Worm (Caenorhabditis elegans) whole organism, L4 larva: ENCODE results near the gene W07A12.4.
A peak's percentile ranks its signal among the peaks of the same experiment; 100 is the strongest.

Experiments
- F10B5.3 ChIP-seq: sonication (generic microtip); optimal IDR thresholded peaks from 2 replicates; lab custom pipeline; 2016; ENCODE audit warnings: mild to moderate bottlenecking, missing genetic modification characterization, missing compliant biosample characterization
- F26F4.8 ChIP-seq: fragments of 200-800 bp; sonication (Bioruptor generic); conservative IDR thresholded peaks from 2 replicates; pipeline ENCODE4 v1.3.6; 2022; ENCODE audit warnings: missing genetic modification characterization, missing compliant biosample characterization
- F44E2.7 ChIP-seq: fragments of 200-800 bp; sonication (Bioruptor generic); IDR thresholded peaks from 2 replicates; pipeline ENCODE4 v2.1.2; 2022; ENCODE audit warnings: missing genetic modification characterization, missing compliant biosample characterization
- Y105C5A.15 ChIP-seq: fragments of 200-800 bp; sonication (Bioruptor generic); IDR thresholded peaks from 2 replicates; pipeline ENCODE4 v1.3.6; 2022; ENCODE audit warnings: missing genetic modification characterization, missing compliant biosample characterization
- Y5F2A.4 ChIP-seq: fragments of 200-800 bp; sonication (Bioruptor generic); optimal IDR thresholded peaks from 2 replicates; lab custom pipeline; 2018; ENCODE audit warnings: mild to moderate bottlenecking, missing genetic modification characterization, missing compliant biosample characterization
- Y75B8A.6 ChIP-seq: fragments of 200-800 bp; sonication (Bioruptor generic); IDR thresholded peaks from 2 replicates; pipeline ENCODE4 v1.3.6; 2022; ENCODE audit warnings: missing genetic modification reagents, missing genetic modification characterization, missing compliant biosample characterization
- ZK337.2 ChIP-seq: fragments of 200-800 bp; sonication (Bioruptor generic); IDR thresholded peaks from 2 replicates; pipeline ENCODE4 v1.3.6; 2022; ENCODE audit warnings: missing genetic modification reagents, missing genetic modification characterization, missing compliant biosample characterization
- aha-1 ChIP-seq: fragments of 150-350 bp; peaks from one replicate; lab custom pipeline; 2014; ENCODE audit warnings: missing biosample characterization, missing genetic modification characterization
- ama-1 ChIP-seq: fragments of 150-350 bp; optimal IDR thresholded peaks from 2 replicates; lab custom pipeline; 2014; ENCODE audit warnings: inconsistent platforms, mixed read lengths
- attf-4 ChIP-seq: sonication (generic microtip); optimal IDR thresholded peaks from 3 replicates; lab custom pipeline; 2017; ENCODE audit warnings: missing biosample characterization, missing genetic modification characterization
- ceh-82 ChIP-seq: sonication (generic microtip); optimal IDR thresholded peaks from 2 replicates; lab custom pipeline; 2017; ENCODE audit warnings: missing biosample characterization, missing genetic modification characterization
- ces-1 ChIP-seq: fragments of 150-350 bp; sonication (generic microtip); optimal IDR thresholded peaks from 4 replicates; lab custom pipeline; 2014; ENCODE audit warnings: missing biosample characterization, missing genetic modification reagents, missing genetic modification characterization
- daf-12 ChIP-seq: fragments of 150-350 bp; optimal IDR thresholded peaks from 2 replicates; lab custom pipeline; 2014; ENCODE audit warnings: missing biosample characterization, missing genetic modification reagents, missing genetic modification characterization
- daf-16 ChIP-seq, 3 experiments: sonication (generic microtip); optimal IDR thresholded peaks; 2 replicates each; lab custom pipeline; 2016 to 2017; ENCODE audit warnings: missing genetic modification characterization in 3 of 3, missing genetic modification reagents in 3 of 3, mild to moderate bottlenecking in 2 of 3, missing compliant biosample characterization in 2 of 3, missing biosample characterization in 1 of 3, moderate library complexity in 1 of 3
- daf-19 ChIP-seq: fragments of 200-800 bp; sonication (Bioruptor generic); conservative IDR thresholded peaks from 2 replicates; pipeline ENCODE4 v1.3.6; 2022; ENCODE audit warnings: missing genetic modification characterization, missing compliant biosample characterization
- dmd-6 ChIP-seq: fragments of 200-800 bp; sonication (Bioruptor generic); IDR thresholded peaks from 2 replicates; pipeline ENCODE4 v1.3.6; 2022; ENCODE audit warnings: missing genetic modification reagents, missing genetic modification characterization, missing compliant biosample characterization
- dmd-8 ChIP-seq: fragments of 200-800 bp; sonication (Bioruptor generic); IDR thresholded peaks from 2 replicates; pipeline ENCODE4 v1.3.6; 2022; ENCODE audit warnings: missing genetic modification characterization, missing compliant biosample characterization
- dmd-9 ChIP-seq: fragments of 200-800 bp; sonication (Bioruptor generic); IDR thresholded peaks from 2 replicates; pipeline ENCODE4 v1.3.6; 2022; ENCODE audit warnings: missing genetic modification reagents, missing genetic modification characterization, missing compliant biosample characterization
- dpl-1 ChIP-seq: fragments of 150-350 bp; optimal IDR thresholded peaks from 2 replicates; lab custom pipeline; 2014; ENCODE audit warnings: missing biosample characterization, missing genetic modification reagents, missing genetic modification characterization
- egl-27 ChIP-seq: sonication (generic microtip); optimal IDR thresholded peaks from 3 replicates; lab custom pipeline; 2017; ENCODE audit warnings: missing biosample characterization, missing genetic modification reagents, missing genetic modification characterization
- jun-1 ChIP-seq: fragments of 150-350 bp; optimal IDR thresholded peaks from 2 replicates; lab custom pipeline; 2014; ENCODE audit warnings: missing biosample characterization, missing genetic modification reagents, missing genetic modification characterization
- lin-29 ChIP-seq: fragments of 200-800 bp; sonication (Bioruptor generic); IDR thresholded peaks from 2 replicates; pipeline ENCODE4 v1.3.6; 2022; ENCODE audit warnings: missing genetic modification reagents, missing genetic modification characterization, missing compliant biosample characterization
- madf-5 ChIP-seq, 2 experiments: fragments of 200-800 bp; sonication (Bioruptor generic); IDR thresholded peaks; 2 replicates each; pipeline ENCODE4 v1.3.6; 2022; ENCODE audit warnings: missing compliant biosample characterization in 2 of 2, missing genetic modification characterization in 2 of 2
- mdt-29 ChIP-seq: fragments of 200-800 bp; sonication (Bioruptor generic); IDR thresholded peaks from 2 replicates; pipeline ENCODE4 v1.3.6; 2022; ENCODE audit warnings: missing genetic modification reagents, missing genetic modification characterization, missing compliant biosample characterization
- mep-1 ChIP-seq: fragments of 150-350 bp; sonication (generic microtip); optimal IDR thresholded peaks from 3 replicates; lab custom pipeline; 2014; ENCODE audit warnings: missing biosample characterization, missing genetic modification characterization
- mxl-2 ChIP-seq: fragments of 200-800 bp; sonication (Bioruptor generic); conservative IDR thresholded peaks from 2 replicates; pipeline ENCODE4 v1.3.6; 2022; ENCODE audit warnings: missing genetic modification reagents, missing genetic modification characterization, missing compliant biosample characterization
- mxl-3 ChIP-seq: fragments of 200-800 bp; sonication (Bioruptor generic); optimal IDR thresholded peaks from 2 replicates; lab custom pipeline; 2018; ENCODE audit warnings: mild to moderate bottlenecking, missing genetic modification characterization, missing compliant biosample characterization
- nhr-111 ChIP-seq: fragments of 200-800 bp; sonication (Bioruptor generic); optimal IDR thresholded peaks from 2 replicates; lab custom pipeline; 2018; ENCODE audit warnings: mild to moderate bottlenecking, missing genetic modification characterization, missing compliant biosample characterization
- nhr-48 ChIP-seq: sonication (generic microtip); optimal IDR thresholded peaks from 2 replicates; lab custom pipeline; 2016; ENCODE audit warnings: mild to moderate bottlenecking, missing genetic modification characterization, missing compliant biosample characterization
- nhr-77 ChIP-seq: fragments of 150-350 bp; optimal IDR thresholded peaks from 2 replicates; lab custom pipeline; 2014; ENCODE audit warnings: missing biosample characterization, missing genetic modification characterization
- snpc-1.2 ChIP-seq: fragments of 200-800 bp; sonication (Bioruptor generic); IDR thresholded peaks from 2 replicates; pipeline ENCODE4 v1.3.6; 2022; ENCODE audit warnings: missing genetic modification reagents, missing genetic modification characterization, missing compliant biosample characterization
- snpc-4 ChIP-seq: fragments of 150-350 bp; optimal IDR thresholded peaks from 2 replicates; lab custom pipeline; 2014; ENCODE audit warnings: missing biosample characterization, missing genetic modification characterization
- tag-97 ChIP-seq: fragments of 200-800 bp; sonication (Bioruptor generic); IDR thresholded peaks from 2 replicates; pipeline ENCODE4 v1.3.6; 2022; ENCODE audit warnings: missing genetic modification characterization, missing compliant biosample characterization
- unc-62 ChIP-seq, 3 experiments: fragments of 150-350 bp in 1 of 3; sonication (generic microtip); optimal IDR thresholded peaks in 2 of 3; peaks in 1 of 3; 1 replicate in 1 of 3; 2 replicates in 2 of 3; lab custom pipeline; 2014 to 2017; ENCODE audit warnings: missing biosample characterization in 3 of 3, missing genetic modification characterization in 3 of 3, missing genetic modification reagents in 3 of 3, missing genotype in 1 of 3
- vab-7 ChIP-seq: fragments of 200-800 bp; sonication (Bioruptor generic); IDR thresholded peaks from 2 replicates; pipeline ENCODE4 v1.3.6; 2022; ENCODE audit warnings: missing genetic modification reagents, missing genetic modification characterization, missing compliant biosample characterization
- zfp-3 ChIP-seq: fragments of 200-800 bp; sonication (Bioruptor generic); conservative IDR thresholded peaks from 2 replicates; pipeline ENCODE4 v1.3.6; 2022; ENCODE audit warnings: missing genetic modification reagents, missing genetic modification characterization, missing compliant biosample characterization

The W07A12.4 gene

DNA sequence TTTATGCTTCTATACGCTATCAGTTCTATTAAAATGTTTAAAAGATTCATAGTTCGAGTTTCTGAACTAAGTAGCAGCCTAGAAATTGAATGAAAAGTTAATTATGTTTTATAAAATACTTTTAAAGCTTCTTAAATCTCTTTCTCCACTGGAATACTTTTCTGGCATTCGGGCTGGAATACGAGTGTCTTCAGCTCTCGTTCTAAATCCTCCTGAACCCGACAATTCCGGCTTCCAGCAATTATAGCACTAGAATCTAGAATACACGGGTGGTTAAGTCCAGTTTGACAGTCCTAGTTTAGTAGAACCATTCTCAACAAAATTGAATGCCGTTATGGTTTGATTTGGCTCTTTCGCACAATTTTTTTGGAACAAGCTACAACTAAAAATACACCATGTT is 13.7 kb upstream of the W07A12.4 start:
- TF ChIP-seq dmd-9 (GFP tag; lab: Robert Waterston, UW) (no peak), jun-1 (peak; percentile 92), Y5F2A.4 (GFP tag; lab: Kevin White, UChicago) (peak; percentile 18), mep-1 (tag; lab: Kevin White, UChicago) (peak; percentile 48)

- TF ChIP-seq vab-7 (no peak), tag-97 (GFP tag; lab: Robert Waterston, UW) (no peak), ama-1 (lab: Kevin White, UChicago) (no peak), mdt-29 (GFP tag; lab: Robert Waterston, UW) (no peak), Y75B8A.6 (GFP tag; lab: Robert Waterston, UW) (no peak), dmd-6 (GFP tag; lab: Robert Waterston, UW) (no peak), snpc-4 (no peak), Y5F2A.4 (GFP tag; lab: Kevin White, UChicago) (no peak), Y105C5A.15 (GFP tag; lab: Robert Waterston, UW) (no peak), egl-27 (tag; lab: Kevin White, UChicago) (no peak), mxl-2 (GFP tag; lab: Robert Waterston, UW) (no peak)
Observed at ce11 chrII:9135878-9136277, 10.2 kb upstream of the W07A12.4 start, which contains the start of gene nlp-78. Gene nlp-78 (plus strand): TSS chrII:9136178.

- TF ChIP-seq ZK337.2 (no peak), tag-97 (GFP tag; lab: Robert Waterston, UW) (no peak), zfp-3 (no peak), jun-1 (no peak)
Observed at ce11 chrII:9137803-9138202, 8.3 kb upstream of the W07A12.4 start, which contains the start of gene C16D2.3. Gene C16D2.3 (plus strand): TSS chrII:9138103.

DNA sequence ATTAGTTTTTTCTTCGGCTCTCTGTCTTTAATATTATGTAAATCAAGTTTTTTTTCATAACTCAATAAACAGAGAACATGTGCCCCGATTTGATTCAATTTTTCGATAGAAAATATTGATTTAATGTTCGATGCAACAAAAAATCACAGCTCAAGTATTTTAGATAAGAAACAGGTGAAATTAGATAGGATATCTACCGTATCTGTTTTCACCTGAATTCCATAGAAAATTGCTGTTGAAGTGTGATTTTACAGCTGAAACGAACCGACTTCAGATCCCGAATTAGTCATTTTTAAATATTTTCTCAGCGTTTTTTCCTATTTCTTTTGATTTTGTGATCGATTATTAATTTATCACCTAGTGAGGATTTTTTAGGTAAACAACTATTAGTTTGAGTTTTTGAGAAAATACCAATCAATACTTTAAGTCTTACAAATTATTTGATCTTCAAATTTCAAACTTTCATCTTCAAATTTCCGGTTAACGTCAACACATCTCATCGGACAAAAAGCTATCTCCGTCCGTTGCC is 6.8 kb upstream of the W07A12.4 start, which contains the start of gene Y9C2UA.1:
TSS of gene Y9C2UA.1 (plus strand) at position 479 of the 529 bp plus-strand sequence.
- TF ChIP-seq aha-1 (tag; lab: Kevin White, UChicago) = peak; percentile 42
- TF ChIP-seq nhr-111 (GFP tag; lab: Kevin White, UChicago) = no peak

ce11 chrII:9141110-9141509 is 5.0 kb upstream of the W07A12.4 start:
- peak in 1 of 2 experiments; percentile 52 for TF ChIP-seq unc-62 (GFP tag; optimal IDR thresholded peaks at IDR 0.05 in 1 of 2; lab: Kevin White, UChicago)
- TF ChIP-seq unc-62 (tag; optimal IDR thresholded peaks at IDR 0.05; lab: Kevin White, UChicago) = no peak
- no peak for TF ChIP-seq mxl-3
- TF ChIP-seq, all 104 proteins: peak for 1

ce11 chrII:9143795-9144194 is 2.3 kb upstream of the W07A12.4 start:
- TF ChIP-seq unc-62 (GFP tag; optimal IDR thresholded peaks at IDR 0.05 in 1 of 2; lab: Kevin White, UChicago) = peak in 1 of 2 experiments; percentile 93
- TF ChIP-seq unc-62 (tag; optimal IDR thresholded peaks at IDR 0.05; lab: Kevin White, UChicago) = no peak
- TF ChIP-seq ces-1 (GFP tag; lab: Kevin White, UChicago) = no peak

DNA sequence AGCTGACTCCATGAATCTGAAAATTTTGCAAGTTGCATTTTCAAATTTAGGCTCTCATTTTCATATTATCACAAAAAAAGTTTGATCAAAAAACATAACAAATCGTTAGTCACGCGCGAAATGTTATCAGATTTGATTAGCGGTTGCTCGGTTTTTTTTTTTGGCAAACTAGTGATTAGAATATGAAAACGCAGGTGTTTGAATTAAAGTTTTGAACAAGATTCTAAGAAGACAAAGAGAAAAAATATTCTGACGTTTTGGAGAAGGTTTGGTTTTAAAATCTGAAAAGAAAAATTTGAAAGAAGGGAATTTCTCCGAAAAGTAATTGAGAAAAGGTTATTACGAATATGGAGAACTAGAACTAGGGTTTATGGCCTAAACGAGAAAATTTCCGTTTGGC is 1.7 kb upstream of the W07A12.4 start:
- TF ChIP-seq dmd-8 (GFP tag; lab: Robert Waterston, UW) (no peak), lin-29 (no peak), daf-16 (GFP tag; optimal IDR thresholded peaks at IDR 0.05; lab: Kevin White, UChicago) (no peak), daf-16 (tag; optimal IDR thresholded peaks at IDR 0.05; lab: Kevin White, UChicago) (no peak)

ce11 chrII:9148079-9148478 is 2.0 kb downstream of the W07A12.4 start:
- TF ChIP-seq daf-19 (GFP tag; lab: Robert Waterston, UW) (no peak), F44E2.7 (GFP tag; lab: Robert Waterston, UW) (no peak), ZK337.2 (no peak), F26F4.8 (GFP tag; lab: Robert Waterston, UW) (no peak), dmd-8 (GFP tag; lab: Robert Waterston, UW) (no peak), nhr-77 (tag; lab: Kevin White, UChicago) (no peak), daf-12 (tag; lab: Kevin White, UChicago) (no peak), nhr-48 (no peak), Y75B8A.6 (GFP tag; lab: Robert Waterston, UW) (no peak), aha-1 (tag; lab: Kevin White, UChicago) (no peak), madf-5 (GFP tag; IDR thresholded peaks at IDR 0.05; lab: Robert Waterston, UW) (no peak), ceh-82 (tag; lab: Kevin White, UChicago) (no peak), snpc-1.2 (GFP tag; lab: Robert Waterston, UW) (no peak), dpl-1 (GFP tag; lab: Kevin White, UChicago) (no peak), ces-1 (GFP tag; lab: Kevin White, UChicago) (no peak), F10B5.3 (no peak), daf-16 (GFP tag; optimal IDR thresholded peaks at IDR 0.05; lab: Kevin White, UChicago) (no peak), daf-16 (tag; optimal IDR thresholded peaks at IDR 0.05; lab: Kevin White, UChicago) (no peak), attf-4 (tag; lab: Kevin White, UChicago) (no peak)
